Worm (Caenorhabditis elegans) whole organism, L1 larva: ENCODE measurements around the gene K08F9.4.
"Not testable (repeated sequence)": the region's sequence is repeated elsewhere in the genome, so short reads cannot be mapped to it uniquely, and the experiment has no call there.

Experiments used
- efl-1 ChIP-seq, 4 experiments: fragments of 150-350 bp; optimal IDR thresholded peaks in 3 of 4; peaks in 1 of 4; 1 replicate in 1 of 4; 2 replicates in 3 of 4; lab custom pipeline; 2014; ENCODE audit warnings: missing biosample characterization in 2 of 4, missing genetic modification characterization in 2 of 4, missing genetic modification reagents in 2 of 4
- mep-1 ChIP-seq: fragments of 150-350 bp; optimal IDR thresholded peaks from 2 replicates; lab custom pipeline; 2014; ENCODE audit warnings: missing biosample characterization, missing genetic modification characterization

- TF ChIP-seq mep-1; efl-1 (optimal IDR thresholded peaks at IDR 0.05; lab: Kevin White, UChicago); efl-1 (GFP tag; optimal IDR thresholded peaks at IDR 0.05 in 1 of 2; lab: Kevin White, UChicago): not testable (repeated sequence)
Observed at ce11 chrV:15168018-15168417, 24.2 kb downstream of the K08F9.4 start.
